Worm (Caenorhabditis elegans): ENCODE measurements around the gene ndus-8.

ce11 chrIII:7272828-7273227 lies 38.8 kb upstream of the ndus-8 start:
- TF ChIP-seq dao-5 (tag; optimal IDR thresholded peaks at IDR 0.05), result no peak
- TF ChIP-seq him-1 (tag; optimal IDR thresholded peaks at IDR 0.05), result no peak

Measured in whole organism, L4/young adult.